Worm (Caenorhabditis elegans): ENCODE results near the gene F40G12.5.

Gene F40G12.5

ce11 chrV:14296499-14296898 lies 25.9 kb upstream of the F40G12.5 start, which contains the start of gene F14D7.3:
Gene F14D7.3 (plus strand): TSS chrV:14296799.
- no peak for TF ChIP-seq cebp-1 (GFP tag; IDR thresholded peaks at IDR 0.05)
- TF ChIP-seq cebp-1 (tag; optimal IDR thresholded peaks at IDR 0.05): no peak
- TF ChIP-seq snpc-4 (GFP tag; optimal IDR thresholded peaks at IDR 0.05): no peak
- no peak for TF ChIP-seq snpc-4 (tag; optimal IDR thresholded peaks at IDR 0.05)
- TF ChIP-seq mcd-1 (GFP tag; IDR thresholded peaks at IDR 0.05): no peak
- no peak for TF ChIP-seq lin-35 (GFP tag; optimal IDR thresholded peaks at IDR 0.05)
- TF ChIP-seq ets-4 (GFP tag; optimal IDR thresholded peaks at IDR 0.05): no peak
- no peak for TF ChIP-seq athp-1 (tag; optimal IDR thresholded peaks at IDR 0.05)
- no peak for TF ChIP-seq B0261.1 (tag; optimal IDR thresholded peaks at IDR 0.05)

DNA sequence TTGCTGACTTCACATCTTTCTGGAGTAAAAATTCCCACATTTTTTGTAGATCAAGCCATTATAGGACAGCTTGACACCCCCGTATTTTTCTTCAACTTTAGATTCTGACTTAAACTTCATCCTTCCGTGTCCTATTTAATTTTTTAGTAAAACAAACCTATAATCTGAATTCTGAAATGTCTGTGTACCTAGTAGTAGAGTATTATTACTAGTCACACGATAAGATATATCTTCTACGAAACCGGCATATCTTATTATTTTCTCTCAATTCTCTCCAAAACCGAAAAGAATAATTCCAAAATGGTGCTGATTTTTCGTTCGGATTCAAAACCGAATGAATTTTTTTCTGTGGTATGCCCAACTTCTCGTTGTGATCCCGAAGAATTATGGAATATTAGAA lies 23.8 kb upstream of the F40G12.5 start, which contains the start of gene F14D7.9:
F14D7.9 (plus strand) TSS at position 301 of the 400 bp plus-strand sequence.
- no peak for TF ChIP-seq hmg-1.2 (GFP tag; IDR thresholded peaks at IDR 0.05)
- TF ChIP-seq hrde-1 (tag; optimal IDR thresholded peaks at IDR 0.05; ENCODE audit: borderline replicate concordance): no peak
- TF ChIP-seq F52B5.7 (tag; optimal IDR thresholded peaks at IDR 0.05): no peak
- no peak for TF ChIP-seq ztf-28 (GFP tag; IDR thresholded peaks at IDR 0.05)
- no peak for TF ChIP-seq dpff-1 (tag; optimal IDR thresholded peaks at IDR 0.05)
- TF ChIP-seq ztf-18 (tag; optimal IDR thresholded peaks at IDR 0.05): no peak
- no peak for TF ChIP-seq mxl-1 (tag; optimal IDR thresholded peaks at IDR 0.05)
- no peak for TF ChIP-seq pha-4 (tag; optimal IDR thresholded peaks at IDR 0.05)
- no peak for TF ChIP-seq D2030.7 (GFP tag; IDR thresholded peaks at IDR 0.05)
- no peak for TF ChIP-seq lsy-27 (tag; optimal IDR thresholded peaks at IDR 0.05; ENCODE audit: borderline replicate concordance, insufficient read depth)
- TF ChIP-seq lin-40 (tag; optimal IDR thresholded peaks at IDR 0.05): no peak
- no peak for TF ChIP-seq hlh-12 (tag; optimal IDR thresholded peaks at IDR 0.05)
- no peak for TF ChIP-seq let-526 (GFP tag; IDR thresholded peaks at IDR 0.05)
- no peak for TF ChIP-seq lir-1 (GFP tag; conservative IDR thresholded peaks at IDR 0.05)
- TF ChIP-seq rpc-1 (optimal IDR thresholded peaks at IDR 0.05): no peak
- TF ChIP-seq rpc-1 (tag; optimal IDR thresholded peaks at IDR 0.05): no peak
- TF ChIP-seq nfyb-1 (GFP tag; IDR thresholded peaks at IDR 0.05): no peak
- no peak for TF ChIP-seq ceh-91 (GFP tag; IDR thresholded peaks at IDR 0.05)
- no peak for TF ChIP-seq madf-8 (GFP tag; conservative IDR thresholded peaks at IDR 0.05)

- TF ChIP-seq C06A6.2 (GFP tag; conservative IDR thresholded peaks at IDR 0.05) (no peak), hmg-1.2 (GFP tag; IDR thresholded peaks at IDR 0.05) (peak; percentile 42; the same call in 1 of the 2 replicates), madf-10 (tag; optimal IDR thresholded peaks at IDR 0.05) (no peak), cebp-2 (GFP tag; IDR thresholded peaks at IDR 0.05) (no peak), egl-44 (GFP tag; IDR thresholded peaks at IDR 0.05) (no peak), madf-6 (GFP tag; IDR thresholded peaks at IDR 0.05) (peak; percentile 80), T07F8.4 (tag; optimal IDR thresholded peaks at IDR 0.05) (no peak), aptf-3 (GFP tag; IDR thresholded peaks at IDR 0.05) (peak; percentile 98), F33H1.4 (GFP tag; IDR thresholded peaks at IDR 0.05) (0 out of 2 replicates have a peak, but pooled peaks have one; percentile 15), dpl-1 (GFP tag; optimal IDR thresholded peaks at IDR 0.05) (peak; percentile 1), aptf-2 (GFP tag; conservative IDR thresholded peaks at IDR 0.05) (peak; percentile 99), somi-1 (GFP tag; optimal IDR thresholded peaks at IDR 0.05) (no peak), xnd-1 (tag; optimal IDR thresholded peaks at IDR 0.05) (peak; percentile 50), lsl-1 (GFP tag; optimal IDR thresholded peaks at IDR 0.05) (no peak), efl-1 (GFP tag; optimal IDR thresholded peaks at IDR 0.05) (peak; percentile 71), madf-8 (GFP tag; conservative IDR thresholded peaks at IDR 0.05) (peak; percentile 62), egrh-3 (GFP tag; IDR thresholded peaks at IDR 0.05) (no peak)
These were observed 23.1 kb upstream of the F40G12.5 start, which contains the start of gene F14D7.2 for ce11 chrV:14293667-14294194. Gene F14D7.2 (minus strand): TSS chrV:14293717.

Data from whole organism, young adult.